Fruit fly (Drosophila melanogaster): ENCODE measurements around the gene CG14974.

DNA sequence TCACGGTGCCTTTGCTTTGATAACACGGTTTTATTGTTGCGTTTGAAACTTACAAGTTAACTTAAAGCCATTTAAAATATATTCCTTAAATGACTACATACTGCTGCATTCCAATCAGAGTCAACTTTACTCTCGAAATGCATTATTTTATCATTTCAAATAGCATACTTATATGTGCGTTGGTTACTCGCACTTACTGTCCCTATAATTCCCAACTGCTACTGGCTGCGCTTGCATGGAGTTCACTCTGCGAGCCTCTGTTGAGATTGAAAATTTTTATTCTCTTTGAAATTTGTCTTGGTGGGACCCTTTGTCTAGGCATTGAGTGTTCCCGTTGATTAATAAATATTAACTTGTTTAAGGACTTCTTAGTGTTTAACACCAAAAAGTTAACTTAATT lies 27.3 kb downstream of the CG14974 start:
- TF ChIP-seq insv (optimal IDR thresholded peaks at IDR 0.05) (no peak), Myc (optimal IDR thresholded peaks at IDR 0.05) (no peak), h (optimal IDR thresholded peaks at IDR 0.05) (no peak)

All from Kc167 (cell line).